Fruit fly (Drosophila melanogaster) whole organism, adult: ENCODE data around the gene CG31131.
A peak's percentile ranks its signal among the peaks of the same experiment; 100 is the strongest.

Experiments
- CG11617 ChIP-seq: fragments of 200-800 bp; sonication (Bioruptor generic); optimal IDR thresholded peaks from 2 replicates; lab custom pipeline; 2017; ENCODE audit warnings: mild to moderate bottlenecking, missing biosample characterization, missing genetic modification reagents, missing genetic modification characterization
- CG12768 ChIP-seq: fragments of 200-800 bp; sonication (Bioruptor generic); optimal IDR thresholded peaks from 2 replicates; lab custom pipeline; 2017; ENCODE audit warnings: missing biosample characterization, missing genetic modification characterization, mild to moderate bottlenecking, moderate library complexity, missing genetic modification reagents
- CG14711 ChIP-seq: fragments of 200-800 bp; sonication (Bioruptor generic); optimal IDR thresholded peaks from 2 replicates; lab custom pipeline; 2018; ENCODE audit warnings: missing biosample characterization, mild to moderate bottlenecking, missing genetic modification characterization, moderate library complexity
- CG1620 ChIP-seq: fragments of 200-800 bp; sonication (Bioruptor generic); optimal IDR thresholded peaks from 2 replicates; lab custom pipeline; 2016; ENCODE audit warnings: missing biosample characterization, missing genetic modification characterization
- CG33017 ChIP-seq: fragments of 200-800 bp; sonication (Bioruptor generic); optimal IDR thresholded peaks from 2 replicates; lab custom pipeline; 2018; ENCODE audit warnings: missing biosample characterization, mild to moderate bottlenecking, missing genetic modification characterization, moderate library complexity
- CG5204 ChIP-seq: fragments of 200-800 bp; sonication (Bioruptor generic); optimal IDR thresholded peaks from 2 replicates; lab custom pipeline; 2016; ENCODE audit warnings: missing biosample characterization, missing genetic modification characterization
- CG7045 ChIP-seq: fragments of 200-800 bp; sonication (Bioruptor generic); optimal IDR thresholded peaks from 2 replicates; lab custom pipeline; 2017; ENCODE audit warnings: missing biosample characterization, mild to moderate bottlenecking, missing genetic modification characterization
- CG7101 ChIP-seq: fragments of 200-800 bp; sonication (Bioruptor generic); optimal IDR thresholded peaks from 2 replicates; lab custom pipeline; 2018; ENCODE audit warnings: missing biosample characterization, mild to moderate bottlenecking, missing genetic modification characterization, moderate library complexity
- Clk ChIP-seq: fragments of 200-800 bp; sonication (Bioruptor generic); optimal IDR thresholded peaks from 2 replicates; lab custom pipeline; 2017; ENCODE audit warnings: missing biosample characterization, missing genetic modification characterization
- Crg-1 ChIP-seq: fragments of 200-800 bp; sonication (Bioruptor generic); optimal IDR thresholded peaks from 2 replicates; lab custom pipeline; 2016; ENCODE audit warnings: missing biosample characterization, missing genetic modification characterization
- Hr96 ChIP-seq: fragments of 200-800 bp; sonication (Bioruptor generic); optimal IDR thresholded peaks from 2 replicates; lab custom pipeline; 2016; ENCODE audit warnings: missing biosample characterization, missing genetic modification characterization
- Mnt ChIP-seq: fragments of 200-800 bp; sonication (Bioruptor generic); optimal IDR thresholded peaks from 2 replicates; lab custom pipeline; 2016; ENCODE audit warnings: missing biosample characterization, mild to moderate bottlenecking, missing genetic modification characterization
- bab1 ChIP-seq: fragments of 200-800 bp; sonication (Bioruptor generic); optimal IDR thresholded peaks from 3 replicates; lab custom pipeline; 2019; ENCODE audit warnings: missing biosample characterization, mild to moderate bottlenecking, missing genetic modification characterization, moderate library complexity
- cic ChIP-seq: fragments of 200-800 bp; sonication (Bioruptor generic); optimal IDR thresholded peaks from 2 replicates; lab custom pipeline; 2017; ENCODE audit warnings: missing biosample characterization, mild to moderate bottlenecking, missing genetic modification characterization, moderate library complexity
- cnc ChIP-seq, 2 experiments: fragments of >200 bp; optimal IDR thresholded peaks; 2 replicates each; lab custom pipeline; 2017
- kay ChIP-seq: fragments of 200-800 bp; sonication (Bioruptor generic); peaks from one replicate; lab custom pipeline; 2016; ENCODE audit warnings: missing biosample characterization, missing genetic modification characterization, borderline replicate concordance
- ovo ChIP-seq: fragments of 200-800 bp; sonication (Bioruptor generic); optimal IDR thresholded peaks from 2 replicates; lab custom pipeline; 2016; ENCODE audit warnings: missing biosample characterization, missing genetic modification characterization
- pad ChIP-seq: fragments of 200-800 bp; sonication (Bioruptor generic); optimal IDR thresholded peaks from 3 replicates; lab custom pipeline; 2017; ENCODE audit warnings: missing biosample characterization, missing genetic modification characterization, mild to moderate bottlenecking, moderate library complexity, missing genetic modification reagents
- tj ChIP-seq: fragments of 200-800 bp; sonication (Bioruptor generic); optimal IDR thresholded peaks from 3 replicates; lab custom pipeline; 2017; ENCODE audit warnings: missing biosample characterization, mild to moderate bottlenecking, missing genetic modification characterization, moderate library complexity
- toe ChIP-seq: fragments of 200-800 bp; sonication (Bioruptor generic); optimal IDR thresholded peaks from 2 replicates; lab custom pipeline; 2016; ENCODE audit warnings: missing biosample characterization, missing genetic modification characterization

The CG31131 gene

dm6 chr3R:27919385-27919789, 43.6 kb downstream of the CG31131 start, which contains the start of gene Boh1:
Gene Boh1, minus strand, starts transcription at chr3R:27919460.
- TF ChIP-seq Mnt (GFP tag; lab: Kevin White, UChicago) (peak; percentile 8), Crg-1 (GFP tag; lab: Kevin White, UChicago) (no peak), CG7101 (tag; lab: Kevin White, UChicago) (peak; percentile 36), kay (GFP tag; lab: Kevin White, UChicago) (no peak), Hr96 (no peak), toe (GFP tag; lab: Kevin White, UChicago) (no peak), Clk (no peak), CG1620 (GFP tag; lab: Kevin White, UChicago) (no peak), tj (no peak), cic (GFP tag; lab: Kevin White, UChicago) (no peak), cnc (optimal IDR thresholded peaks at IDR 0.05; lab: Kevin White, UChicago) (no peak), bab1 (GFP tag; lab: Kevin White, UChicago) (peak; percentile 61), CG14711 (tag; lab: Kevin White, UChicago) (peak; percentile 46), pad (GFP tag; lab: Kevin White, UChicago) (no peak), CG5204 (no peak), ovo (GFP tag; lab: Kevin White, UChicago) (no peak), CG33017 (tag; lab: Kevin White, UChicago) (peak; percentile 28), CG11617 (GFP tag; lab: Kevin White, UChicago) (peak; percentile 58), CG7045 (no peak), CG12768 (peak; percentile 13)

DNA sequence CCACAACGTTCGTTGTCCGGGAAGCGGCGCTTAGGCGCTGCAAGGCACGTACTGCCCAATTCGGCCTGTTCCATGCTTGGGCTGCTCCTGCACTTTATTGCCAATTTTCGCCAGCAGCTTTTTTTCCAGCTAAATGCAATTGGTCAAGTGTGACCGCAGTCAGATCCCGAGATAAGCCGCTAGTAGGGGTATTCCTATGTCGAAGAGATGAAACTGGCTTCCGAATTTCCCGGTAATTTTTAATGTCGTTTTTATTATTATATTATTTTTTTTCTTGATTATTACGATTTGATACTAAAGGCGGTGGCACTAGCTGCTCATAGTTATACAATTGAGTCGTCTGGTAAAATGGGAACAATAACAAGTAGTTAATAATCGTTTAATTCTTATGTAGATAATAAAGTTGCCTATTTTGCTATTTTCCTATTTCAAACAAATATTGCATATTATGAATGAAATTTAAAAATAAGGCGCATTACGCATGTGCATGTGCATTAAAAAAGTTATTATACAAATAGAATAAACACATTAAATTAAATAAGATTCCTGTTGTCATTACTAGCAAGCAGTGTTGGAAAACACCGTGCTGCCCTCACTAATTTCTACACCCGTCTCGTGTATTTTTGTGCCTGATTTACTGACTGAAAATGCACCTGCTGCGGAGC, 46.5 kb downstream of the CG31131 start, which contains the start of the genes CG5003 and mRpS22:
Gene CG5003 (minus strand): TSS at position 162 of the 665 bp plus-strand sequence.
Gene mRpS22 (plus strand): TSS at position 554 of the 665 bp plus-strand sequence.
- TF ChIP-seq kay (GFP tag; lab: Kevin White, UChicago) (no peak), CG7101 (tag; lab: Kevin White, UChicago) (peak; percentile 65), CG14711 (tag; lab: Kevin White, UChicago) (peak; percentile 44), CG33017 (tag; lab: Kevin White, UChicago) (peak; percentile 45), ovo (GFP tag; lab: Kevin White, UChicago) (peak; percentile 45), CG7045 (peak; percentile 68), Crg-1 (GFP tag; lab: Kevin White, UChicago) (peak; percentile 68), Clk (peak; percentile 51), pad (GFP tag; lab: Kevin White, UChicago) (peak; percentile 64), CG11617 (GFP tag; lab: Kevin White, UChicago) (peak; percentile 78), CG1620 (GFP tag; lab: Kevin White, UChicago) (peak; percentile 76), CG5204 (no peak), Mnt (GFP tag; lab: Kevin White, UChicago) (peak; percentile 37), tj (peak; percentile 52), Hr96 (peak; percentile 28), bab1 (GFP tag; lab: Kevin White, UChicago) (no peak), toe (GFP tag; lab: Kevin White, UChicago) (peak; percentile 77), cnc (optimal IDR thresholded peaks at IDR 0.05; lab: Kevin White, UChicago) (no peak), cic (GFP tag; lab: Kevin White, UChicago) (no peak), CG12768 (peak; percentile 70)

- TF ChIP-seq CG33017 (tag; lab: Kevin White, UChicago): no peak
- TF ChIP-seq Clk: no peak
- no peak for TF ChIP-seq kay (GFP tag; lab: Kevin White, UChicago)
- TF ChIP-seq CG5204: no peak
- TF ChIP-seq Crg-1 (GFP tag; lab: Kevin White, UChicago): no peak
- no peak for TF ChIP-seq CG12768
- TF ChIP-seq CG11617 (GFP tag; lab: Kevin White, UChicago): no peak
- TF ChIP-seq ovo (GFP tag; lab: Kevin White, UChicago): no peak
- TF ChIP-seq CG7045: no peak
- no peak for TF ChIP-seq bab1 (GFP tag; lab: Kevin White, UChicago)
- TF ChIP-seq pad (GFP tag; lab: Kevin White, UChicago): no peak
- no peak for TF ChIP-seq Hr96
- TF ChIP-seq tj: no peak
- TF ChIP-seq cnc (optimal IDR thresholded peaks at IDR 0.05; lab: Kevin White, UChicago): no peak
- no peak for TF ChIP-seq toe (GFP tag; lab: Kevin White, UChicago)
Observed at dm6 chr3R:27912147-27912546, 50.9 kb downstream of the CG31131 start, which contains the start of gene mil. Gene mil, plus strand, starts transcription at chr3R:27912447.
